Worm (Caenorhabditis elegans) whole organism, L4 larva: ENCODE measurements around the gene R10E9.2.
A peak's percentile ranks its signal among the peaks of the same experiment; 100 is the strongest.

Source experiments
- F10B5.3 ChIP-seq: sonication (generic microtip); optimal IDR thresholded peaks from 2 replicates; lab custom pipeline; 2016; ENCODE audit warnings: mild to moderate bottlenecking, missing genetic modification characterization, missing compliant biosample characterization
- F44E2.7 ChIP-seq: fragments of 200-800 bp; sonication (Bioruptor generic); IDR thresholded peaks from 2 replicates; pipeline ENCODE4 v2.1.2; 2022; ENCODE audit warnings: missing genetic modification characterization, missing compliant biosample characterization
- R02D3.7 ChIP-seq: fragments of 150-350 bp; sonication (generic microtip); optimal IDR thresholded peaks from 3 replicates; lab custom pipeline; 2014; ENCODE audit warnings: missing biosample characterization, missing genetic modification characterization
- T26A8.4 ChIP-seq: fragments of 200-800 bp; sonication (Bioruptor generic); IDR thresholded peaks from 2 replicates; pipeline ENCODE4 v1.3.6; 2022; ENCODE audit warnings: missing genetic modification characterization, missing compliant biosample characterization
- Y48G9A.11 ChIP-seq: fragments of 200-800 bp; sonication (Bioruptor generic); IDR thresholded peaks from 2 replicates; pipeline ENCODE4 v1.3.6; 2022; ENCODE audit warnings: missing genetic modification reagents, missing genetic modification characterization, missing compliant biosample characterization
- Y5F2A.4 ChIP-seq: fragments of 200-800 bp; sonication (Bioruptor generic); optimal IDR thresholded peaks from 2 replicates; lab custom pipeline; 2018; ENCODE audit warnings: mild to moderate bottlenecking, missing genetic modification characterization, missing compliant biosample characterization
- ZK546.5 ChIP-seq, 2 experiments: sonication (generic microtip); optimal IDR thresholded peaks; 2 replicates each; lab custom pipeline; 2017; ENCODE audit warnings: missing biosample characterization in 2 of 2, missing genetic modification characterization in 2 of 2
- aly-2 ChIP-seq: sonication (generic microtip); optimal IDR thresholded peaks from 2 replicates; lab custom pipeline; 2018; ENCODE audit warnings: missing biosample characterization, missing genetic modification characterization
- arid-1 ChIP-seq: fragments of 200-800 bp; sonication (Bioruptor generic); conservative IDR thresholded peaks from 2 replicates; pipeline ENCODE4 v1.3.6; 2022; ENCODE audit warnings: missing genetic modification reagents, missing genetic modification characterization, missing compliant biosample characterization
- ceh-20 ChIP-seq: fragments of 200-800 bp; sonication (Bioruptor generic); IDR thresholded peaks from 2 replicates; pipeline ENCODE4 v1.3.6; 2022; ENCODE audit warnings: missing genetic modification reagents, missing genetic modification characterization, missing compliant biosample characterization
- ceh-28 ChIP-seq: fragments of 150-350 bp; optimal IDR thresholded peaks from 2 replicates; lab custom pipeline; 2014; ENCODE audit warnings: missing biosample characterization, missing genetic modification reagents, missing genetic modification characterization
- ceh-32 ChIP-seq: sonication (generic microtip); optimal IDR thresholded peaks from 2 replicates; lab custom pipeline; 2016; ENCODE audit warnings: mild to moderate bottlenecking, missing genetic modification characterization, missing compliant biosample characterization; ENCODE audit not compliant: poor library complexity
- ceh-62 ChIP-seq: sonication (generic microtip); optimal IDR thresholded peaks from 2 replicates; lab custom pipeline; 2017; ENCODE audit warnings: missing biosample characterization, missing genetic modification characterization
- ceh-82 ChIP-seq: sonication (generic microtip); optimal IDR thresholded peaks from 2 replicates; lab custom pipeline; 2017; ENCODE audit warnings: missing biosample characterization, missing genetic modification characterization
- ces-1 ChIP-seq: fragments of 150-350 bp; sonication (generic microtip); optimal IDR thresholded peaks from 4 replicates; lab custom pipeline; 2014; ENCODE audit warnings: missing biosample characterization, missing genetic modification reagents, missing genetic modification characterization
- daf-12 ChIP-seq: fragments of 150-350 bp; optimal IDR thresholded peaks from 2 replicates; lab custom pipeline; 2014; ENCODE audit warnings: missing biosample characterization, missing genetic modification reagents, missing genetic modification characterization
- daf-16 ChIP-seq, 3 experiments: sonication (generic microtip); optimal IDR thresholded peaks; 2 replicates each; lab custom pipeline; 2016 to 2017; ENCODE audit warnings: missing genetic modification characterization in 3 of 3, missing genetic modification reagents in 3 of 3, mild to moderate bottlenecking in 2 of 3, missing compliant biosample characterization in 2 of 3, missing biosample characterization in 1 of 3, moderate library complexity in 1 of 3
- dve-1 ChIP-seq: sonication (generic microtip); optimal IDR thresholded peaks from 2 replicates; lab custom pipeline; 2017; ENCODE audit warnings: antibody characterized with exemption, mild to moderate bottlenecking, missing genetic modification characterization, missing compliant biosample characterization; ENCODE audit not compliant: insufficient read depth
- egl-27 ChIP-seq: sonication (generic microtip); optimal IDR thresholded peaks from 3 replicates; lab custom pipeline; 2017; ENCODE audit warnings: missing biosample characterization, missing genetic modification reagents, missing genetic modification characterization
- egl-43 ChIP-seq: fragments of 200-800 bp; sonication (Bioruptor generic); IDR thresholded peaks from 2 replicates; pipeline ENCODE4 v1.3.6; 2022; ENCODE audit warnings: missing genetic modification reagents, missing genetic modification characterization, missing compliant biosample characterization
- gei-8 ChIP-seq: fragments of 200-800 bp; sonication (Bioruptor generic); optimal IDR thresholded peaks from 2 replicates; lab custom pipeline; 2018; ENCODE audit warnings: mild to moderate bottlenecking, missing genetic modification characterization, missing compliant biosample characterization
- hlh-11 ChIP-seq: fragments of 200-800 bp; sonication (Bioruptor generic); optimal IDR thresholded peaks from 2 replicates; lab custom pipeline; 2018; ENCODE audit warnings: mild to moderate bottlenecking, missing genetic modification characterization, missing compliant biosample characterization
- hmg-1.1 ChIP-seq: fragments of 200-800 bp; sonication (Bioruptor generic); IDR thresholded peaks from 2 replicates; pipeline ENCODE4 v1.3.6; 2022; ENCODE audit warnings: missing genetic modification reagents, missing genetic modification characterization, missing compliant biosample characterization
- jun-1 ChIP-seq: fragments of 150-350 bp; optimal IDR thresholded peaks from 2 replicates; lab custom pipeline; 2014; ENCODE audit warnings: missing biosample characterization, missing genetic modification reagents, missing genetic modification characterization
- lin-13 ChIP-seq: fragments of 150-350 bp; optimal IDR thresholded peaks from 2 replicates; lab custom pipeline; 2014; ENCODE audit warnings: missing biosample characterization, missing genetic modification reagents, missing genetic modification characterization
- lin-39 ChIP-seq: fragments of 150-350 bp; optimal IDR thresholded peaks from 2 replicates; lab custom pipeline; 2014; ENCODE audit warnings: missing biosample characterization, missing genetic modification reagents, missing genetic modification characterization
- lir-3 ChIP-seq: sonication (generic microtip); optimal IDR thresholded peaks from 2 replicates; lab custom pipeline; 2016; ENCODE audit warnings: mild to moderate bottlenecking, missing genetic modification characterization, missing compliant biosample characterization
- lsy-2 ChIP-seq, 2 experiments: fragments of 150-350 bp in 1 of 2; sonication (generic microtip) in 1 of 2; optimal IDR thresholded peaks; 2 replicates each; lab custom pipeline; 2014 to 2017; ENCODE audit warnings: missing biosample characterization in 2 of 2, missing genetic modification characterization in 2 of 2
- madf-5 ChIP-seq, 2 experiments: fragments of 200-800 bp; sonication (Bioruptor generic); IDR thresholded peaks; 2 replicates each; pipeline ENCODE4 v1.3.6; 2022; ENCODE audit warnings: missing compliant biosample characterization in 2 of 2, missing genetic modification characterization in 2 of 2
- mdl-1 ChIP-seq, 2 experiments: fragments of 150-350 bp in 1 of 2; sonication (generic microtip) in 1 of 2; optimal IDR thresholded peaks; 2 replicates each; lab custom pipeline; 2014 to 2017; ENCODE audit warnings: missing biosample characterization in 2 of 2, missing genetic modification characterization in 2 of 2
- mdt-29 ChIP-seq: fragments of 200-800 bp; sonication (Bioruptor generic); IDR thresholded peaks from 2 replicates; pipeline ENCODE4 v1.3.6; 2022; ENCODE audit warnings: missing genetic modification reagents, missing genetic modification characterization, missing compliant biosample characterization
- mep-1 ChIP-seq: fragments of 150-350 bp; sonication (generic microtip); optimal IDR thresholded peaks from 3 replicates; lab custom pipeline; 2014; ENCODE audit warnings: missing biosample characterization, missing genetic modification characterization
- nhr-10 ChIP-seq: fragments of 150-350 bp; optimal IDR thresholded peaks from 2 replicates; lab custom pipeline; 2014; ENCODE audit warnings: missing biosample characterization, missing genetic modification characterization
- nhr-25 ChIP-seq: sonication (generic microtip); optimal IDR thresholded peaks from 2 replicates; lab custom pipeline; 2017; ENCODE audit warnings: missing genetic modification characterization, mild to moderate bottlenecking, missing compliant biosample characterization, antibody characterized with exemption, moderate library complexity, borderline replicate concordance; ENCODE audit not compliant: insufficient read depth
- nhr-28 ChIP-seq: fragments of 150-350 bp; optimal IDR thresholded peaks from 2 replicates; lab custom pipeline; 2014; ENCODE audit warnings: missing biosample characterization, missing genetic modification characterization
- nhr-48 ChIP-seq: sonication (generic microtip); optimal IDR thresholded peaks from 2 replicates; lab custom pipeline; 2016; ENCODE audit warnings: mild to moderate bottlenecking, missing genetic modification characterization, missing compliant biosample characterization
- nhr-76 ChIP-seq: fragments of 150-350 bp; optimal IDR thresholded peaks from 2 replicates; lab custom pipeline; 2014; ENCODE audit warnings: missing biosample characterization, missing genetic modification characterization
- nhr-77 ChIP-seq: fragments of 150-350 bp; optimal IDR thresholded peaks from 2 replicates; lab custom pipeline; 2014; ENCODE audit warnings: missing biosample characterization, missing genetic modification characterization
- pha-4 ChIP-seq, 2 experiments: fragments of 150-350 bp in 1 of 2; fragments of 200-800 bp in 1 of 2; sonication (Bioruptor generic) in 1 of 2; IDR thresholded peaks in 1 of 2; optimal IDR thresholded peaks in 1 of 2; 2 replicates each; pipeline versions ENCODE4 v1.3.6 to Lab custom; 2014 to 2022; ENCODE audit warnings: missing genetic modification characterization in 2 of 2, missing genetic modification reagents in 2 of 2, missing biosample characterization in 1 of 2, missing compliant biosample characterization in 1 of 2
- php-3 ChIP-seq: fragments of 200-800 bp; sonication (Bioruptor generic); IDR thresholded peaks from 2 replicates; pipeline ENCODE4 v1.3.6; 2022; ENCODE audit warnings: missing genetic modification reagents, missing genetic modification characterization, missing compliant biosample characterization
- rbr-2 ChIP-seq: sonication (generic microtip); optimal IDR thresholded peaks from 2 replicates; lab custom pipeline; 2016; ENCODE audit warnings: missing genotype, missing genetic modification characterization, missing compliant biosample characterization
- saeg-2 ChIP-seq: fragments of 200-800 bp; sonication (Bioruptor generic); IDR thresholded peaks from 2 replicates; pipeline ENCODE4 v1.3.6; 2022; ENCODE audit warnings: missing genetic modification reagents, missing genetic modification characterization, missing compliant biosample characterization
- sdz-12 ChIP-seq: fragments of 200-800 bp; sonication (Bioruptor generic); optimal IDR thresholded peaks from 2 replicates; lab custom pipeline; 2018; ENCODE audit warnings: mild to moderate bottlenecking, missing genetic modification characterization, missing compliant biosample characterization
- set-16 ChIP-seq: fragments of 200-800 bp; sonication (Bioruptor generic); IDR thresholded peaks from 2 replicates; pipeline ENCODE4 v1.3.6; 2022; ENCODE audit warnings: missing genetic modification reagents, missing genetic modification characterization, missing compliant biosample characterization
- tra-1 ChIP-seq: fragments of 200-800 bp; sonication (Bioruptor generic); IDR thresholded peaks from 2 replicates; pipeline ENCODE4 v1.3.6; 2022; ENCODE audit warnings: missing genetic modification reagents, missing genetic modification characterization, missing compliant biosample characterization
- unc-39 ChIP-seq: sonication (generic microtip); optimal IDR thresholded peaks from 2 replicates; lab custom pipeline; 2017; ENCODE audit warnings: missing biosample characterization, missing genetic modification characterization
- zfp-2 ChIP-seq: sonication (generic microtip); optimal IDR thresholded peaks from 2 replicates; lab custom pipeline; 2016; ENCODE audit warnings: mild to moderate bottlenecking, missing genetic modification characterization, missing compliant biosample characterization
- zip-11 ChIP-seq: fragments of 200-800 bp; sonication (Bioruptor generic); IDR thresholded peaks from 2 replicates; pipeline ENCODE4 v1.3.6; 2022; ENCODE audit warnings: missing genetic modification characterization, missing compliant biosample characterization
- ztf-11 ChIP-seq: fragments of 150-350 bp; optimal IDR thresholded peaks from 2 replicates; lab custom pipeline; 2014; ENCODE audit warnings: missing biosample characterization, missing genetic modification characterization
- ztf-7 ChIP-seq: fragments of 150-350 bp; optimal IDR thresholded peaks from 2 replicates; lab custom pipeline; 2014; ENCODE audit warnings: missing biosample characterization, missing genetic modification characterization

R10E9.2 gene

ce11 chrIII:4004064-4004580, 40.0 kb upstream of the R10E9.2 start, which contains the start of gene tif-1A:
tif-1A (minus strand) TSS chrIII:4004114.
- TF ChIP-seq Y48G9A.11 (no peak), tra-1 (GFP tag; lab: Robert Waterston, UW) (peak; percentile 73), daf-12 (tag; lab: Kevin White, UChicago) (no peak), ztf-11 (tag; lab: Kevin White, UChicago) (no peak), nhr-77 (tag; lab: Kevin White, UChicago) (peak; percentile 88), ceh-82 (tag; lab: Kevin White, UChicago) (no peak), set-16 (no peak), lir-3 (tag; lab: Kevin White, UChicago) (no peak), Y5F2A.4 (GFP tag; lab: Kevin White, UChicago) (no peak), F44E2.7 (GFP tag; lab: Robert Waterston, UW) (no peak), hmg-1.1 (GFP tag; lab: Robert Waterston, UW) (peak; percentile 61), F10B5.3 (no peak), zip-11 (no peak), nhr-76 (tag; lab: Kevin White, UChicago) (no peak), jun-1 (tag; lab: Kevin White, UChicago) (peak; percentile 41), nhr-48 (peak; percentile 66), lin-39 (tag; lab: Kevin White, UChicago) (no peak), php-3 (GFP tag; lab: Robert Waterston, UW) (peak; percentile 98), hlh-11 (tag; lab: Kevin White, UChicago) (peak; percentile 92), T26A8.4 (GFP tag; lab: Robert Waterston, UW) (peak; percentile 69), mdt-29 (GFP tag; lab: Robert Waterston, UW) (no peak), ces-1 (no peak), ceh-20 (0 out of 2 replicates have a peak, but pooled peaks have one; percentile 28), ztf-7 (tag; lab: Kevin White, UChicago) (peak; percentile 78), lsy-2 (tag; optimal IDR thresholded peaks at IDR 0.05; lab: Kevin White, UChicago) (peak; percentile 24 to 94), R02D3.7 (tag; lab: Kevin White, UChicago) (no peak), unc-39 (tag; lab: Kevin White, UChicago) (no peak), saeg-2 (GFP tag; lab: Robert Waterston, UW) (no peak), ZK546.5 (tag; optimal IDR thresholded peaks at IDR 0.05; lab: Kevin White, UChicago) (no peak), ceh-62 (tag; lab: Kevin White, UChicago) (no peak), nhr-10 (no peak), aly-2 (tag; lab: Kevin White, UChicago) (no peak), egl-43 (GFP tag; lab: Robert Waterston, UW) (no peak), madf-5 (GFP tag; IDR thresholded peaks at IDR 0.05; lab: Robert Waterston, UW) (no peak), mep-1 (peak; percentile 92), sdz-12 (GFP tag; lab: Kevin White, UChicago) (no peak), mdl-1 (tag; optimal IDR thresholded peaks at IDR 0.05; lab: Kevin White, UChicago) (peak in 1 of 2 experiments; percentile 57), nhr-25 (tag; lab: Kevin White, UChicago) (peak; percentile 40), gei-8 (GFP tag; lab: Kevin White, UChicago) (no peak), arid-1 (GFP tag; lab: Robert Waterston, UW) (peak; percentile 40; the same call in 1 of the 2 replicates), egl-27 (tag; lab: Kevin White, UChicago) (no peak), nhr-28 (peak; percentile 72), zfp-2 (tag; lab: Kevin White, UChicago) (no peak), lin-13 (GFP tag; lab: Kevin White, UChicago) (peak; percentile 51), rbr-2 (peak; percentile 82), ceh-28 (tag; lab: Kevin White, UChicago) (no peak), ceh-32 (no peak), dve-1 (tag; lab: Kevin White, UChicago) (peak; percentile 95), pha-4 (GFP tag; IDR thresholded peaks at IDR 0.05; lab: Robert Waterston, UW) (peak; percentile 38; the same call in 1 of the 2 replicates), pha-4 (tag; optimal IDR thresholded peaks at IDR 0.05; lab: Kevin White, UChicago) (peak; percentile 37), daf-16 (GFP tag; optimal IDR thresholded peaks at IDR 0.05; lab: Kevin White, UChicago) (peak; percentile 6 to 54), daf-16 (tag; optimal IDR thresholded peaks at IDR 0.05; lab: Kevin White, UChicago) (peak; percentile 93)
